Fruit fly (Drosophila melanogaster) whole organism, larva: ENCODE measurements around the gene Snx27.
A peak's percentile ranks its signal among the peaks of the same experiment; 100 is the strongest.

ENCODE experiments used
- noc ChIP-seq: fragments of 200-800 bp; sonication (Bioruptor generic); optimal IDR thresholded peaks from 3 replicates; lab custom pipeline; 2019; ENCODE audit warnings: missing biosample characterization, mild to moderate bottlenecking, missing genetic modification characterization, moderate library complexity

The Snx27 gene

DNA sequence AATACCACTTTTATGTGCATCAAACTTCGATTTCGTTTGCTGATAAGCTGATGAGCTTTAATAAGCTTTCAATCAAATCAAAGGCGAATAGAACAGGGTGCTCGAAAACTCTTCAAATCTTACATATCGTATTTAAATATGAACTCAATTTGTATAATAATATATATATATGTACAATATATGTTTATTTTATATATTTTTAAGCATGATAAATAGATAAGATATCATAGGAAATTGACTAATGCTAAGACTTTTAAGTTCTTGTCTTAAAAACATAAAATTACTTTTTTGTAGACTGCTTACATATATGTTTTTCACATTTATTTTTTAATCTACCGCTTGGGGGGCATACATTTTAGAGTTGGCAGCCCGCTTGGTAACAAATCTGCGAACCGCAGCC is 14.1 kb upstream of the Snx27 start, which contains the start of gene CG15772:
Gene CG15772 (plus strand): TSS at position 301 of the 400 bp plus-strand sequence.
- TF ChIP-seq noc (tag; lab: Kevin White, UChicago), result no peak

DNA sequence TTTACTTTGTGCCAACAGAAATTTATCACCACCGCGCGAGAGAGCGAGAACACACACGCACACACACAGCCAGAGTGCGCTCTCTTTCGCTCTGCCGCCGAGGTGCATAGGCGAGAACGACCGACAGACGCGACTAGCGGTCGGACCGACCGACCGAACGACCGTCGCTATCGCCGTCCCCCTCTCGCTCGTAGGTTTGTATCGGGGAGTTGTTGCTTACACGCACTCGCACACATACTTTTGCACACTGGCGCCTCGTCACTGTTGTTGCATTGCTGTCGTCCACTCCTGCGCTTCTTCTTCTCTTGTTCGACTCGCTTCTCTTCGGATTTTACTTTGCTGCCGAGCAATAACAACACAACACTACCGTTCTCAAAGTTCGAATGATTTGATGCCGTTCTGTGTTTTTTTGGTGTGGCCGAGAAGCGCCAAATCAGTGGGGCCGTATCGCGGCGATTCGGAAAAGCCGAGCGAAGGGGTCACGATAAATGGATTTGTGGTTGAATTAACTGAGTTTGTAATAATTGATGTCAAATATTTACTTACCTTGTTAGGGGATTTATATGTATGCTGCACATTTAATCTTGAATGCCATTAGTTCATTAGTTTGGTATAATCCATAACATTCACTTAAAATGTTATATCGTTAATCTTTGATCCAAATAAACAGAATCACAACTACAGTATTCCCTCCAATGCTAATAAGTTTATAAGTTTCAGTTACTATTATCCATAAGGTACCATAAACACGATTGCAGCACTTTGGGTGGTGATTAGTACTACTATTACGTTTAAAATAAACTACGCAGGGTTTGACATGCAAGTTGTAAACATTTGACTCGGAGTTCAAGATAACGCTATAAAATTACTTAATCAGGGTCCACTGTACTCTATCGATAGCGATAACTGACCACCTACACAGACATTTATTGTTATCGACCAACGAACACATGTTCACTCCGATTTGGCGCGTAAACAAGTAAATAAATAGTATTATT is 9.3 kb upstream of the Snx27 start, which contains the start of the genes IntS6 and Rtel1:
Gene IntS6 (minus strand): TSS at position 391 of the 998 bp plus-strand sequence.
Gene Rtel1 (plus strand): TSS at position 884 of the 998 bp plus-strand sequence.
- peak; percentile 88 for TF ChIP-seq noc (tag; lab: Kevin White, UChicago)

DNA sequence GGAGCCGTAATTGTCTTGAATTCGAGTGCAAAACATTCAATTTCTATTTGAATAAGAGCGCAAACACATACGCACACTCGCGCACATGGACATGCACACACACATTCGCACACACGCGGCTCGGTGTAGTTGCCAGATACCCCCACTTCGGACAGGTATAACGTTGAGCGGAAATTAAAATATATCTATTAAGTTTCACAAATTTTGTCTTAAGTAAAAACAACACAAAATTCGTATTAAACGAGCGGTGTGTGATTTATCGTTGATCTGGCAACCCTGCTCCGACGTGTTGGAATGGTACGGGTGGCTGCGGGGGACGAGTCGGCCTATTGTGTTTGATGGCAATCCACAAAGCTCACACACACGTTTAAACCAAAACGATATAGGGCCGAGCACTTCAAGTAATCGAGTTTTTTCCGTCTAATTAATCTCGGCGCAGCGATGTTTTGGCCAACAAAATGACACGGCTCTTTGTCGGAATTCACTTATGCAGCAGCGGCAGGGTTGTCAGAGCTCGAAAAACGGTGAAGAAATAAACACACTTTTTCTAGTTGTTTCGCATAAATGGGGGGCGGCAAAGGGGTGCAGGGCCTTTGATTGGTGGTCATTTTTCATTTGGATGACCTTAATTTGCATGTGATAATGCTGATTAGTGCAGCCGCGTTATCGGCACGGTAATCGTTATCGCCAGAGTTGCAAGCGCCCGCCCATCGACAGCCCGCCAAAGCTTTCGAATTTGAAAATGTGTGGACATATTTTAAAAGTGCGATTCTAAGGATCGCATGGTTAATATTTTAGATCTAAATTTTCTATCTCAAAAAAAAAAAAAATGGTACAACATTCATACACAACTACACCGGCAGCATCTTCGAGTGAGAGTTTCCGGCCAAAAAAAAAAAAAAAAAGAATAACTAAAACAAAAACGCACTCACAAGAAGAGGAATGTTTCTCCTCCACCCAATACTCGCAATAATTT is 8.3 kb upstream of the Snx27 start:
- peak; percentile 75 for TF ChIP-seq noc (tag; lab: Kevin White, UChicago)

DNA sequence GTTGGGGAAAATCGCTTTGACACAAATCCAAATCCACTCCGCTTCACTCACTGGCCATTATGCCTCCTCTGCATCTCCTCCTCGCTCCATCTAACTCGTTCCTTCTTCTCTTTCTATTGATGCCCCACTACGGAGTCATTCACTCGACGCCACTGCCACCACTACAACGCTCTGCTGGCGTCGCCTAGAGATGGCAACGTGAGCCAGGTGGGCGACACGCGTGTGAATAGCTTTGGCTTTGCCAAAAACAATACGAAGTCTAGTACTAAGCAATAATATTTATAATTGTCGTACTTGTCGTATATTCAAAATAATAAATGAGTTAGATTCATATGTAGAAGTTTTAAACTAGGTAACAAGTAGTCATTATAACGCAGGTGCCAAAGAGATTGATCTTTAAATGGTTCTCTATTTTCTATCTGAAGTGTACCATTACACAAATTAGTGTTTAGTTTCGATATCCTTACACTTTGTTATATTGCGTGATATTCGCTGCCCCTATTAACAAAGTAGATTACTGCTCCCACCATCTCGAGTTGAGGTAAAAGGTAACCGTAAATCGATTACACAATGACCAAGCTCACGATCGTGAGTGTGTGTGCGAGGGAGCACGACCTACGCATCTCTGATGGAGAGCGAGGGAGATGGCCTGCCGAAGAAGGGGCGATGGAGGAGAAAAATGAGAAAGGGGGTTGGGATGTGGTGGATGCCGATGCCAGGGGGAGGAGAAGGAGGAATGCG is 7.3 kb upstream of the Snx27 start:
- TF ChIP-seq noc (tag; lab: Kevin White, UChicago), result peak; percentile 16

DNA sequence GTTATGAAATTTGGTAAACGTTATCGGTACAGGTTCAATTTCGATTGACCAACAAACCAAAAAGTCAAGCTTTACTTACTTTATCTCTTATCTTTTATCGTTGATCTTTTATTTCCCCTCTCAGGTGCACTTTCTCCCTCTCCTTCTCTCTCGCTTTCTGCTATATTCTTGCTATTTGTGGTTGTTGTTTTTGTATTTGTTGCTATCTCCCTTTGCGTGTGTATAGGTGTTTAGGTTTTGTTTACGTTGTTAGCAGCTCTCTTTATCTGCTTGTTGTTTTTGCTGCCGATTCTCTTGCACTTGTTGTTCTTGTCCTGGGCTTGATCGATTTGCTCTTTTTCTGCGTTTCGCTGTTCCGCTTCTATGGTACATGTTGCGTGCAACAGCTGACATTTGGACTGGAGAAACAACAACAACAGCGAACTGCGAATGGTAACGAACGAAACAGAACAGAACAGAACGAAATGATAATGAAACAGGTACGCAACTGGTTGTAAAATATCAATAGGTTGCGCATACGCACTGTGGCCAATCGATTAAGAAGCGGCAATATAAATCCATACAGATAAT is 6.5 kb upstream of the Snx27 start:
- no peak for TF ChIP-seq noc (tag; lab: Kevin White, UChicago)

DNA sequence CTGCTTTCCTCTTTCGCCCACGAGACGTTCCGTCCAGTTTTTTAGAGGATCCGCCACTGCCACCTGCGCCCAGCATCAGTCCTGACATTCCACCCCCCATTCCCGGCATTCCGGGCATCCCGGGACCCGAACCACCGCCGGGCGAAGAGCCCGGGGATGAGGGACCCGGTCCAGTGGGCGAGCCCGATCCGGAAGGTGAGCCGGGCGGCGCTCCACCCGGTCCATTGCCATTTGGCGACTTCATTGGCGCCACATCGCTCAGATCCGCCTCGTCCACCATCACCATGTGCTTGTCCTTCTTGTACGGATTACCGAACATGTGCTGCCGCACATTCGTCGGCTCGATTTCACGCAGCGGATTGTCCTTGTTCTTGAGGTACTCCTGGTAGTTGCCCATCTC is 3.8 kb upstream of the Snx27 start:
- no peak for TF ChIP-seq noc (tag; lab: Kevin White, UChicago)

DNA sequence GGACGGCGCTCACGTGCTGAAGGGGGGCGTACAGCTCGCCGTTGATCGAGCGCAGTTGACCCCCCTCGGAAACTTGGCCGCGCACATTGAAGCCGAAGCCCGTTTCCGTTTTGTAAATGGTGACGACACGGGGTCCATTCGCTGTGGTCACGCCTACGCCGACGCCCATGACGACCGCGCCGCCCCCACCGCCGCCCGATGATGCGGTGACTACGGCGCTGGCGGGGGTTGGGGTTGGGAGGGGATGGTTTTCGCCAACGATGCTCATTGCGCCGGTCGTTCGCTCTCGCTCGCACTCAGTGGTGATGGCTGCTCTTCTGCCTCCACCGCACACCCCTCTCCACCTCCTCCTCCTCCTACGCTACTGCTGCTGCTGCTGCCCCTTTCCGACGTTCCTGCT is 674 bp downstream of the Snx27 start:
- no peak for TF ChIP-seq noc (tag; lab: Kevin White, UChicago)

DNA sequence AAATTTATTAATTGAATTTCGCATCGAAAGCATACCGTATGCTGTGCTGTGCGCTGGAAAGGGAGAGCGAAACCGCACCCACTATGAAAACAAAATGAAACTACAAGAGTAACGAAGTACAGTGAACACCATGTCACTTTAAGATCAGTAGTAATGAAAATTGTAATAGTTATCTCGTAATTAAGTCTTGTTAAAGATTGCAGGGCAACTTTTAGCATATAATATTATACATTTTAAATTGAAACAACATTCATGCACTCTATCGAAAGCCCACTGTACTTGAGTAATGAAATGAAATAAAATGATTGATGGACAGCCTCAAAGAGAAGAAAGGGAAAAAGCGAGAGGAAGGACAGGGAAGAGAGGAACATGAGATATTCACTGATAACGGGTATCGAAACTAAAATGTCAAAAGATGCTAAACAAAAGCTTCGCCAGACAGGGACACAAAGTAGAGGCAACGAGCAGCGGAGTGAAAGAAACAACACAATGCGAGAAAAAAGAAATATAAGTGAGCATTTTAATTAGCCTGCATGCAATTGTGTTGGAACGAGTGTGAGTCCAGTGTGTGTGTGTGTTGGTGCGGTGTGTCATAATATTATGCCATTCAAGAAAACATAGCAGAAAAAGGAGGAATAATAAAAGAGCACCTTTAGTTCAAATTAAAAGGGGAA is 2.4 kb downstream of the Snx27 start:
- TF ChIP-seq noc (tag; lab: Kevin White, UChicago), result peak; percentile 97

DNA sequence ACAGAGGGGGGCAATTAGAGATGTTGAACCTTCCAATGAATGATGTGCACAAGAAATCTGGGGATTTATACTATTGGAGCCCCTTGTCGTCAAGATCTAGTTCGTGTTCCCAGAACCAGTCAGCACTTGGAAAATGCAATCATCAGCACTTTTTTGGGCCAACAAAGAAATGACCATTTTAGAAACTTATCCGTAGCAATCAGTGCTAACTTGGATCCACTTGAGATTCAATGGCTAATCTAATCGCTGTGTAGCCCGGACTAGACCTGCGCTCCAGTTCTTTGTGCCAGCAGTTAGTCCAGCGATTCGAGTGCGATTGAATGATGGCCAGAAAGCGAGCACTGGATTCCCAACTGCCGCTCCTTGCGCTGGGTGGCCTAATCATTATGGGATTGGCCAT is 5.4 kb downstream of the Snx27 start, which contains the start of gene CG15773:
Gene CG15773 (plus strand): TSS at position 301 of the 400 bp plus-strand sequence.
- no peak for TF ChIP-seq noc (tag; lab: Kevin White, UChicago)

DNA sequence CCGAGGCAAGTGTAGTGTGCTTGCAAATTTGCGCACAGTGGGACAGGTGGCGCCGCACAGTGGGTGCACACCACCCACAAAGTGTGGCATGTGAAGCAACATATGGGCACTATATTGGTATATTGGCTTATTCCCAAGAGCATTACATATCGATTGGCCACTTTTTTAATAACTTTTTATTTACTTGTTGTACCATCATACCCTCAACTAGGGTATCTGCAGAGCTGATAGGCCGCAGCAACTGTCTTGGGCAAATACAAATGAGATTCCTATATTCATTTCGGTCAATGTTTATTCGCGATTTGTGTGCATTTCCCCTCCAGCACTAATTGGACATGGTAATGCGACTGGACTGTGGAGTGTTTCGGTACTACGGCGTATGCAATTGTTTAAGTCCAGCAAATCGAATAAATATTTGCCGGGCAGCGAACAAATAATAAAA is 13.1 kb downstream of the Snx27 start:
- TF ChIP-seq noc (tag; lab: Kevin White, UChicago), result no peak

DNA sequence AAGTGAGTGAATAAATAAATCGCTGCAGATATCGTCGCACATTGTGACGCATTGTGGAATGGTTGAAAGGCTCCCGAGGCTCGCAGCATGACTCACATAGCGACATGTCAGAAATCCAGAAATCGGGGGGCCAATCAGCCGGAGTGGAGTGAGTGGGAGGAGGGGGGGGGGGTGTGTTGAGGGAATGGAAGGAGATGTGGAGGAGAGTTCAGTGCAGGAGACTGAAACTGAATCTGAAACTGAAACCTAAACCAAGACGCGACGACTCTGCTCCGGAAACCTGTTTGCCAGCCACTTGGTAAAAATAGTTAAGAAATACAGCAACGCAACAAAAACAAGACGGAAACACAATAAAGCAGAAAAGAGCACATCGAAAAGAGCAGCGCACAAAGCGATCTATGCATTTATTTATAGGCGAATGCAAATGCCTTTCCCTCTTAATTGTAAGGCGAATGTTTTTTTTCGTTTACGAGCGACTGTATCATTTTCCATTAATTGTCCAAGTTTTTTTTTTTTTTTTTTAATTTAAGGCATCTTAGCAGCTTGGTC is 13.6 kb downstream of the Snx27 start:
- no peak for TF ChIP-seq noc (tag; lab: Kevin White, UChicago)

DNA sequence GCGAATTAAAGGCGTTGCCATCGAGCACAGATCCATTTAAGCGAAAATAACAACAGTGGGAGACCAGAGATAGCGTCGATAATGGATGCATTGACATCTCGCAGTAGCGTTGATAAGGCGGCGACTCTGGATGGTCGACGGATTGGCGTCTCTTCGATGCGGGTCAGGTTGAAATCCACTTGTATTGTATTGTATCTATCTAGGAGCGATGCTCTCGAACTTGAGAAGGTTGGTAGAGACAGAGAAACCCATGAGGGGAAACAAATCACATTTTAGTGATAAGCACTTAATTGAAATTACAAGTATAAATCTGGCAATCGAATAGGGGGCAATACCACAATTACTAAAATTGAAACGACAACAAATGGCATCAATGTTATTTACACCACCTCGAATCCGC is 14.3 kb downstream of the Snx27 start:
- no peak for TF ChIP-seq noc (tag; lab: Kevin White, UChicago)

DNA sequence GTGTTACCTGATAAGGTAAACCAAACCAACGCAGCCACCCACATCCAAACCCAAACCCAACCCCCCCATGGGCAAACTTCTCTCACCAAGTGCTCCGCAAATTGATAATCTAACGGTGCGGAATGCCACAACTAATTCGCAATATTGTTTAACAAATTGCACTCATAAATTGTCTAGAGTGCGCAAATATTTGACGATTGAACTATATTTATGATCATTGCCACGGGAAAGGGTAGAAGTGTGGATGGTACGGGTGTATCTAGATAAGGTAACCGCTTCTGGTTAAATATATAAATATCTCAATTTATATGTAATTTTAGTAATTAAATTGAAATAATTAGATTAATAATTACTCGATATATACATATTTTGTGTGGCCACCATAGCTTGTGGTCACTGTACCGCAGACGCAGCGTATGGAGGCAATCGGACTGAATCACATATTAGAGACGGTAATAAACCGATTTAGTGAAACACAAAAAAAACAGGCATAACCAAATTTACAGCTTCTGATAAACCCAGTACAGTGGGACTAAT is 19.3 kb downstream of the Snx27 start:
- TF ChIP-seq noc (tag; lab: Kevin White, UChicago), result peak; percentile 98
